Fruit fly (Drosophila melanogaster) whole organism, embryonic: ENCODE results near the gene Polr2M.

Source experiments
- Asciz ChIP-seq: fragments of 200-800 bp; sonication (Bioruptor generic); optimal IDR thresholded peaks from 2 replicates; lab custom pipeline; 2017; ENCODE audit warnings: missing biosample characterization, mild to moderate bottlenecking, missing genetic modification characterization, missing genetic modification reagents
- CG1024 ChIP-seq: fragments of 200-800 bp; sonication (Bioruptor generic); IDR thresholded peaks from 2 replicates; pipeline ENCODE4 v1.3.6; 2022; ENCODE audit warnings: missing biosample characterization, missing genetic modification characterization
- CG10274 ChIP-seq: fragments of 200-800 bp; sonication (Bioruptor generic); optimal IDR thresholded peaks from 3 replicates; lab custom pipeline; 2017; ENCODE audit warnings: missing biosample characterization, mild to moderate bottlenecking, missing genetic modification characterization
- CG11695 ChIP-seq: fragments of 200-800 bp; sonication (Bioruptor generic); IDR thresholded peaks from 3 replicates; pipeline ENCODE4 v1.3.6; 2022; ENCODE audit warnings: missing biosample characterization, missing genetic modification characterization
- CG15514 ChIP-seq: fragments of 200-800 bp; sonication (Bioruptor generic); optimal IDR thresholded peaks from 3 replicates; lab custom pipeline; 2017; ENCODE audit warnings: missing biosample characterization, missing genetic modification characterization, mild to moderate bottlenecking, moderate library complexity, missing genetic modification reagents
- CG16813 ChIP-seq: fragments of 200-800 bp; sonication (Bioruptor generic); IDR thresholded peaks from 3 replicates; pipeline ENCODE4 v1.3.6; 2022; ENCODE audit warnings: missing biosample characterization, missing genetic modification characterization; ENCODE audit not compliant: partially characterized antibody
- CG17361 ChIP-seq: fragments of 200-800 bp; sonication (Bioruptor generic); IDR thresholded peaks from 3 replicates; pipeline ENCODE4 v1.3.6; 2022; ENCODE audit warnings: missing biosample characterization, missing genetic modification characterization
- CG2875 ChIP-seq: fragments of 200-800 bp; sonication (Bioruptor generic); optimal IDR thresholded peaks from 2 replicates; lab custom pipeline; 2017; ENCODE audit warnings: missing biosample characterization, mild to moderate bottlenecking, missing genetic modification characterization, missing genetic modification reagents
- CG30020 ChIP-seq: fragments of 200-800 bp; optimal IDR thresholded peaks from 2 replicates; lab custom pipeline; 2019; ENCODE audit warnings: missing biosample characterization, mild to moderate bottlenecking, missing genetic modification characterization, moderate library complexity
- CG32772 ChIP-seq: fragments of 200-800 bp; sonication (Bioruptor generic); IDR thresholded peaks from 2 replicates; pipeline ENCODE4 v1.3.6; 2022; ENCODE audit warnings: missing biosample characterization, missing genetic modification characterization
- CG4328 ChIP-seq: fragments of 200-800 bp; sonication (Bioruptor generic); optimal IDR thresholded peaks from 3 replicates; lab custom pipeline; 2017; ENCODE audit warnings: missing biosample characterization, missing genetic modification reagents, missing genetic modification characterization
- CG43689 ChIP-seq: fragments of 200-800 bp; sonication (Bioruptor generic); IDR thresholded peaks from 2 replicates; pipeline ENCODE4 v1.3.6; 2022; ENCODE audit warnings: missing biosample characterization, missing genetic modification characterization
- CG4617 ChIP-seq: fragments of 200-800 bp; sonication (Bioruptor generic); optimal IDR thresholded peaks from 3 replicates; lab custom pipeline; 2016; ENCODE audit warnings: missing biosample characterization, missing genetic modification characterization, borderline replicate concordance
- CG7372 ChIP-seq: fragments of 200-800 bp; sonication (Bioruptor generic); IDR thresholded peaks from 2 replicates; pipeline ENCODE4 v1.3.6; 2022; ENCODE audit warnings: missing biosample characterization, missing genetic modification characterization
- Chrac-16 ChIP-seq: fragments of 200-800 bp; sonication (Bioruptor generic); optimal IDR thresholded peaks from 3 replicates; lab custom pipeline; 2016; ENCODE audit warnings: missing biosample characterization, missing genetic modification characterization
- E2f2 ChIP-seq: fragments of 200-800 bp; sonication (Bioruptor generic); IDR thresholded peaks from 2 replicates; pipeline ENCODE4 v1.3.6; 2022; ENCODE audit warnings: missing biosample characterization, missing genetic modification characterization
- Gug ChIP-seq: fragments of 200-800 bp; sonication (Bioruptor generic); IDR thresholded peaks from 4 replicates; pipeline ENCODE4 v1.3.6; 2022; ENCODE audit warnings: missing biosample characterization, missing genetic modification characterization
- HLHmδ ChIP-seq: fragments of 200-800 bp; sonication (Bioruptor generic); optimal IDR thresholded peaks from 2 replicates; lab custom pipeline; 2018; ENCODE audit warnings: missing biosample characterization, mild to moderate bottlenecking, missing genetic modification characterization, moderate library complexity
- HmgZ ChIP-seq: fragments of 200-800 bp; sonication (Bioruptor generic); optimal IDR thresholded peaks from 2 replicates; lab custom pipeline; 2018; ENCODE audit warnings: missing biosample characterization, mild to moderate bottlenecking, missing genetic modification characterization
- MBD-R2 ChIP-seq: fragments of 200-800 bp; sonication (Bioruptor generic); IDR thresholded peaks from 2 replicates; pipeline ENCODE4 v1.3.6; 2022; ENCODE audit warnings: missing biosample characterization, missing genetic modification characterization
- Max ChIP-seq: fragments of 200-800 bp; sonication (Bioruptor generic); optimal IDR thresholded peaks from 2 replicates; lab custom pipeline; 2016; ENCODE audit warnings: missing biosample characterization, mild to moderate bottlenecking, missing genetic modification characterization
- Mrtf ChIP-seq: fragments of 200-800 bp; sonication (Bioruptor generic); IDR thresholded peaks from 3 replicates; pipeline ENCODE4 v1.3.6; 2022; ENCODE audit warnings: missing biosample characterization, missing genetic modification characterization
- Nf-YB ChIP-seq: fragments of 200-800 bp; sonication (Bioruptor generic); optimal IDR thresholded peaks from 3 replicates; lab custom pipeline; 2019; ENCODE audit warnings: missing biosample characterization, mild to moderate bottlenecking, missing genetic modification characterization, moderate library complexity
- Opbp ChIP-seq: fragments of 200-800 bp; sonication (Bioruptor generic); IDR thresholded peaks from 3 replicates; pipeline ENCODE4 v1.3.6; 2022; ENCODE audit warnings: missing biosample characterization, missing genetic modification characterization; ENCODE audit not compliant: partially characterized antibody
- Pdp1 ChIP-seq, 2 experiments: fragments of 200-800 bp; sonication (Bioruptor generic); optimal IDR thresholded peaks; 3 replicates each; lab custom pipeline; 2016; ENCODE audit warnings: missing biosample characterization in 2 of 2, missing genetic modification characterization in 2 of 2, mild to moderate bottlenecking in 1 of 2, moderate library complexity in 1 of 2
- Side ChIP-seq: fragments of 200-800 bp; sonication (Bioruptor generic); optimal IDR thresholded peaks from 2 replicates; lab custom pipeline; 2016; ENCODE audit warnings: missing biosample characterization, missing genetic modification characterization
- Trl ChIP-seq, 3 experiments: fragments of >200 bp in 2 of 3; fragments of 200-800 bp in 1 of 3; sonication (Bioruptor generic) in 1 of 3; optimal IDR thresholded peaks; 2 replicates in 1 of 3; 3 replicates in 2 of 3; lab custom pipeline; 2016 to 2017; ENCODE audit warnings: missing biosample characterization in 1 of 3, missing genetic modification characterization in 1 of 3
- aop ChIP-seq: fragments of 200-800 bp; sonication (Bioruptor generic); IDR thresholded peaks from 2 replicates; pipeline ENCODE4 v1.3.6; 2022; ENCODE audit warnings: missing biosample characterization, missing genetic modification characterization
- ara ChIP-seq: fragments of 200-800 bp; sonication (Bioruptor generic); IDR thresholded peaks from 2 replicates; pipeline ENCODE4 v1.3.6; 2022; ENCODE audit warnings: missing biosample characterization, missing genetic modification characterization
- bab2 ChIP-seq: fragments of 200-800 bp; sonication (Bioruptor generic); optimal IDR thresholded peaks from 2 replicates; lab custom pipeline; 2016; ENCODE audit warnings: missing biosample characterization, missing genetic modification characterization
- bsh ChIP-seq, 2 experiments: fragments of 200-800 bp; sonication (Bioruptor generic); optimal IDR thresholded peaks; 2 replicates each; lab custom pipeline; 2017 to 2018; ENCODE audit warnings: mild to moderate bottlenecking in 2 of 2, missing biosample characterization in 2 of 2, missing genetic modification characterization in 2 of 2, moderate library complexity in 1 of 2
- chif ChIP-seq, 2 experiments: fragments of 200-800 bp; sonication (Bioruptor generic); optimal IDR thresholded peaks; 3 replicates each; lab custom pipeline; 2016; ENCODE audit warnings: missing biosample characterization in 2 of 2, missing genetic modification characterization in 2 of 2
- chm ChIP-seq: fragments of 200-800 bp; sonication (Bioruptor generic); IDR thresholded peaks from 2 replicates; pipeline ENCODE4 v1.3.6; 2022; ENCODE audit warnings: missing biosample characterization, missing genetic modification characterization
- chn ChIP-seq: fragments of 200-800 bp; sonication (Bioruptor generic); optimal IDR thresholded peaks from 2 replicates; lab custom pipeline; 2016; ENCODE audit warnings: missing biosample characterization, missing genetic modification characterization
- dm ChIP-seq: fragments of 200-800 bp; sonication (Bioruptor generic); optimal IDR thresholded peaks from 3 replicates; lab custom pipeline; 2016; ENCODE audit warnings: missing biosample characterization, missing genetic modification characterization
- eyg ChIP-seq: fragments of 200-800 bp; sonication (Bioruptor generic); optimal IDR thresholded peaks from 3 replicates; lab custom pipeline; 2016; ENCODE audit warnings: missing biosample characterization, missing genetic modification characterization
- ftz-f1 ChIP-seq: fragments of 200-800 bp; sonication (Bioruptor generic); optimal IDR thresholded peaks from 2 replicates; lab custom pipeline; 2016; ENCODE audit warnings: missing biosample characterization, missing genetic modification characterization
- gce ChIP-seq: fragments of 200-800 bp; sonication (Bioruptor generic); IDR thresholded peaks from 3 replicates; pipeline ENCODE4 v1.3.6; 2022; ENCODE audit warnings: missing biosample characterization, missing genetic modification characterization
- gsb ChIP-seq: fragments of 200-800 bp; sonication (Bioruptor generic); IDR thresholded peaks from 2 replicates; pipeline ENCODE4 v1.3.6; 2022; ENCODE audit warnings: missing biosample characterization, missing genetic modification characterization
- hth ChIP-seq: fragments of >200 bp; optimal IDR thresholded peaks from 2 replicates; lab custom pipeline; 2017; ENCODE audit warnings: inconsistent platforms
- nerfin-1 ChIP-seq: fragments of 200-800 bp; sonication (Bioruptor generic); optimal IDR thresholded peaks from 3 replicates; lab custom pipeline; 2019; ENCODE audit warnings: missing biosample characterization, mild to moderate bottlenecking, missing genetic modification characterization, moderate library complexity
- nmo ChIP-seq: fragments of 200-800 bp; sonication (Bioruptor generic); optimal IDR thresholded peaks from 2 replicates; lab custom pipeline; 2018; ENCODE audit warnings: missing biosample characterization, mild to moderate bottlenecking, missing genetic modification characterization, moderate library complexity
- ranshi ChIP-seq: fragments of 200-800 bp; sonication (Bioruptor generic); IDR thresholded peaks from 2 replicates; pipeline ENCODE4 v1.3.6; 2022; ENCODE audit warnings: missing biosample characterization, missing genetic modification characterization
- sc ChIP-seq, 3 experiments: fragments of >200 bp in 2 of 3; fragments of 200-800 bp in 1 of 3; sonication (Bioruptor generic) in 1 of 3; optimal IDR thresholded peaks; 2 replicates in 2 of 3; 3 replicates in 1 of 3; lab custom pipeline; 2017; ENCODE audit warnings: mild to moderate bottlenecking in 1 of 3, missing biosample characterization in 1 of 3, missing genetic modification characterization in 1 of 3, missing genetic modification reagents in 1 of 3
- sens-2 ChIP-seq: fragments of 200-800 bp; sonication (Bioruptor generic); IDR thresholded peaks from 2 replicates; pipeline ENCODE4 v1.3.6; 2022; ENCODE audit warnings: missing biosample characterization, missing genetic modification characterization
- unc-4 ChIP-seq: fragments of 200-800 bp; sonication (Bioruptor generic); IDR thresholded peaks from 2 replicates; pipeline ENCODE4 v1.3.6; 2022; ENCODE audit warnings: missing biosample characterization, missing genetic modification characterization; ENCODE audit not compliant: partially characterized antibody
- wek ChIP-seq: fragments of 200-800 bp; sonication (Bioruptor generic); optimal IDR thresholded peaks from 3 replicates; lab custom pipeline; 2018; ENCODE audit warnings: missing biosample characterization, mild to moderate bottlenecking, missing genetic modification characterization, moderate library complexity
- zfh1 ChIP-seq: fragments of 200-800 bp; sonication (Bioruptor generic); IDR thresholded peaks from 3 replicates; pipeline ENCODE4 v1.3.6; 2022; ENCODE audit warnings: missing biosample characterization, missing genetic modification characterization

The Polr2M gene

dm6 chr3R:19225446-19225955 lies 3.8 kb upstream of the Polr2M start (continued):
- TF ChIP-seq Pdp1 (GFP tag; optimal IDR thresholded peaks at IDR 0.05; lab: Kevin White, UChicago) (peak in 1 of 2 experiments; percentile 95), CG10274 (GFP tag; lab: Kevin White, UChicago) (no peak), gsb (no peak), Gug (no peak), bsh (GFP tag; optimal IDR thresholded peaks at IDR 0.05; lab: Kevin White, UChicago) (no peak), bab2 (GFP tag; lab: Kevin White, UChicago) (no peak), CG30020 (tag; lab: Kevin White, UChicago) (no peak), CG4328 (GFP tag; lab: Kevin White, UChicago) (no peak), unc-4 (GFP tag; lab: Robert Waterston, UW) (no peak), Side (GFP tag; lab: Kevin White, UChicago) (no peak), Asciz (GFP tag; lab: Kevin White, UChicago) (no peak), Trl (optimal IDR thresholded peaks at IDR 0.05; lab: Kevin White, UChicago) (peak; percentile 84 to 95), Trl (GFP tag; optimal IDR thresholded peaks at IDR 0.05; lab: Kevin White, UChicago) (no peak), Chrac-16 (no peak), MBD-R2 (peak; percentile 44; the same call in 1 of the 2 replicates), CG15514 (GFP tag; lab: Kevin White, UChicago) (peak; percentile 1), wek (GFP tag; lab: Kevin White, UChicago) (no peak), CG11695 (GFP tag; lab: Robert Waterston, UW) (no peak), Max (GFP tag; lab: Kevin White, UChicago) (no peak), Opbp (GFP tag; lab: Robert Waterston, UW) (0 out of 3 replicates have a peak, but pooled peaks have one; percentile 12), ftz-f1 (GFP tag; lab: Kevin White, UChicago) (no peak), CG16813 (no peak), hth (lab: Kevin White, UChicago) (no peak), chn (GFP tag; lab: Kevin White, UChicago) (peak; percentile 8), chif (GFP tag; optimal IDR thresholded peaks at IDR 0.05; lab: Kevin White, UChicago) (no peak), ranshi (GFP tag; lab: Robert Waterston, UW) (no peak; the same call in 1 of the 2 replicates), sc (optimal IDR thresholded peaks at IDR 0.05; lab: Kevin White, UChicago) (no peak), sc (GFP tag; optimal IDR thresholded peaks at IDR 0.05; lab: Kevin White, UChicago) (no peak), nerfin-1 (tag; lab: Kevin White, UChicago) (peak; percentile 0), eyg (no peak)

dm6 chr3R:19226137-19226873 lies 3.0 kb upstream of the Polr2M start, which contains the start of gene vib:
Gene vib, minus strand, starts transcription at chr3R:19226651.
- TF ChIP-seq CG7372 (GFP tag; lab: Robert Waterston, UW) (no peak), HmgZ (tag; lab: Kevin White, UChicago) (peak; percentile 69), CG4617 (GFP tag; lab: Kevin White, UChicago) (peak; percentile 58), HLHmδ (GFP tag; lab: Kevin White, UChicago) (no peak), ara (GFP tag; lab: Robert Waterston, UW) (peak; percentile 23; the same call in 1 of the 2 replicates), E2f2 (peak; percentile 76), CG43689 (GFP tag; lab: Robert Waterston, UW) (no peak), CG32772 (GFP tag; lab: Robert Waterston, UW) (no peak), aop (GFP tag; lab: Robert Waterston, UW) (no peak), Nf-YB (GFP tag; lab: Kevin White, UChicago) (peak; percentile 10), gce (peak; percentile 68; the same call in 1 of the 3 replicates), nmo (GFP tag; lab: Kevin White, UChicago) (peak; percentile 61), CG17361 (peak; percentile 75; the same call in 2 of the 3 replicates), CG1024 (GFP tag; lab: Robert Waterston, UW) (0 out of 2 replicates have a peak, but pooled peaks have one; percentile 34), zfh1 (GFP tag; lab: Robert Waterston, UW) (peak; percentile 66; the same call in 2 of the 3 replicates), dm (GFP tag; lab: Kevin White, UChicago) (peak; percentile 25), sens-2 (peak; percentile 27; the same call in 1 of the 2 replicates), CG2875 (GFP tag; lab: Kevin White, UChicago) (no peak), chm (GFP tag; lab: Robert Waterston, UW) (peak; percentile 43; the same call in 1 of the 2 replicates), Mrtf (GFP tag; lab: Robert Waterston, UW) (no peak)
